Worm (Caenorhabditis elegans) whole organism, L2 larva: ENCODE data around the gene mop-25.2.

ENCODE experiments used
- R02D3.7 ChIP-seq: fragments of 150-350 bp; optimal IDR thresholded peaks from 2 replicates; lab custom pipeline; 2014; ENCODE audit warnings: missing biosample characterization, missing genetic modification characterization
- ZK546.5 ChIP-seq: sonication (generic microtip); optimal IDR thresholded peaks from 2 replicates; lab custom pipeline; 2017; ENCODE audit warnings: missing biosample characterization, missing genetic modification characterization
- mdl-1 ChIP-seq, 2 experiments: fragments of 150-350 bp in 1 of 2; sonication (generic microtip) in 1 of 2; optimal IDR thresholded peaks; 2 replicates each; lab custom pipeline; 2017; ENCODE audit warnings: missing biosample characterization in 2 of 2, missing genetic modification characterization in 2 of 2
- nhr-23 ChIP-seq: fragments of 150-350 bp; optimal IDR thresholded peaks from 2 replicates; lab custom pipeline; 2014; ENCODE audit warnings: missing biosample characterization, missing genetic modification reagents, missing genetic modification characterization
- nhr-25 ChIP-seq: fragments of 150-350 bp; sonication (generic microtip); optimal IDR thresholded peaks from 3 replicates; lab custom pipeline; 2014; ENCODE audit warnings: missing biosample characterization, missing genetic modification characterization
- skn-1 ChIP-seq: sonication (generic microtip); optimal IDR thresholded peaks from 2 replicates; lab custom pipeline; 2017; ENCODE audit warnings: missing biosample characterization, missing genetic modification characterization

- TF ChIP-seq nhr-25 (tag; lab: Kevin White, UChicago) = no peak
- TF ChIP-seq R02D3.7 (tag; lab: Kevin White, UChicago) = no peak
- TF ChIP-seq mdl-1 (tag; optimal IDR thresholded peaks at IDR 0.05; lab: Kevin White, UChicago) = no peak
- TF ChIP-seq nhr-23 = no peak
- TF ChIP-seq ZK546.5 (tag; lab: Kevin White, UChicago) = no peak
- TF ChIP-seq skn-1 (tag; lab: Kevin White, UChicago) = no peak
These were observed 25.0 kb upstream of the mop-25.2 start for ce11 chrII:9728506-9728905.
